Worm (Caenorhabditis elegans): ENCODE data around the gene srv-4.

The srv-4 gene

DNA sequence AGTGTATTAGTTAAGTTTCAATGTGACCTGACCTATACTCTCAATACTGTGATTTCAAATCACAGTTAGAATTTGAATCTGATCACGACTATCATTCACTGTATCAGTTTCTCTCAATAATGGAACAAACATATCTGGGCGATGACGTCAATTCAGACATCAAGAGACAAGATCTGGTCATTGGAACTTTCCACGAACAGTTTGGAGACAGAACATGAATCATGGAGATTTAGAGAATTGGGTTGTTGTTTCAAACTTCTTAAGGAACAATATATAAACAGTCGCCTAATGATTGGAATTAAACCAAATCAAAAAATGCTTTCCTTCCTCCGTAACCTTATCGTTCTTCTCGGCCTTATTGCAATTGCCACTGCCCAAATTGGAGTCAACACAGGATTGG is 2.9 kb upstream of the srv-4 start, which contains the start of gene F15E6.4:
TSS of gene F15E6.4 (plus strand) at position 301 of the 400 bp plus-strand sequence.
- TF ChIP-seq aly-2 (tag; optimal IDR thresholded peaks at IDR 0.05) (no peak), nhr-11 (tag; optimal IDR thresholded peaks at IDR 0.05) (no peak), sem-4 (tag; optimal IDR thresholded peaks at IDR 0.05) (no peak), ztf-11 (tag; optimal IDR thresholded peaks at IDR 0.05) (no peak), nhr-25 (tag; optimal IDR thresholded peaks at IDR 0.05) (no peak), crh-2 (tag; optimal IDR thresholded peaks at IDR 0.05) (no peak), nhr-77 (tag; optimal IDR thresholded peaks at IDR 0.05) (no peak), Y55F3AM.14 (GFP tag; optimal IDR thresholded peaks at IDR 0.05) (no peak), elt-3 (tag; optimal IDR thresholded peaks at IDR 0.05) (no peak)

DNA sequence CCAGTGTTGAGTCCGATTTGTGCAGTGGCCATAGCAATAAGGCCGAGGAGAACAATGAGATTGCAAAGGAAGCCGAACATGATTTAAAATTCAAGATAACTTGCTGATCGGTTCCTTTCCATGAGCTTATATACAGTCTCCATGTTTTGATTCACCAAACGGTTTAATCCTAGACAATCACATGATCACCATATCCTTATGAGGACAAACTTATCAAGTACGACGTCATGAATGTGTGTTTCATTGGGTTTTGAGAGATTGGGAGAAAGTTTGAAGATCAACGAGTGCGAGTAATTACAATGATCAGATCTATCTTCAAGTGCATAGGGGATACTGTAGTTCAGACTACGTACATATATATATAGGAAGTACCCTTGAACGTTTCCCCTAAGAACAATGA is 2.2 kb upstream of the srv-4 start, which contains the start of gene dct-7:
TSS of gene dct-7 (minus strand) at position 101 of the 400 bp plus-strand sequence.
- TF ChIP-seq sma-9 (GFP tag; optimal IDR thresholded peaks at IDR 0.05) (peak; percentile 23), sma-9 (tag; optimal IDR thresholded peaks at IDR 0.05) (no peak), mbf-1 (tag; optimal IDR thresholded peaks at IDR 0.05) (no peak), lsy-2 (tag; optimal IDR thresholded peaks at IDR 0.05) (no peak)

DNA sequence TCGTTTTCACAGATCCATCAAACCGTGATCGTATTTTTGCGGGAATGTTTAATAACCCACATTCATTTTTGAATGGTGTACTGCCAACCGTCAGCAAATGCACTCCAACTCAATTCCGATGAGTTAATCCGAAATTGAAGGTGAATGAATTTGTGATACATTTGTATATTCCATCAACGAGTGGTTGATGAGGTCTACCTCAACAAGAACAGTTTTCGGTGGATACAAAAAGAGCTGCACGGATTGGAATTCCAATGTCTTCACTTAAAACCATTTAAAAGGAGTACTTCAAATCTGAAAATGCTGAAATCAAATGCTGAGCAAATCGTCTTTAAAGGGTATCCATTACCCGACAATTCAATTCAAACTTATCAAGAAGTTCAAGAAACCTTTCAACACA is 1.0 kb upstream of the srv-4 start, which contains the start of gene F15E6.5:
TSS of gene F15E6.5 (plus strand) at position 301 of the 400 bp plus-strand sequence.
- TF ChIP-seq nhr-129 (tag; optimal IDR thresholded peaks at IDR 0.05) (no peak), unc-39 (tag; optimal IDR thresholded peaks at IDR 0.05) (no peak), ztf-11 (tag; optimal IDR thresholded peaks at IDR 0.05) (no peak), C34F6.9 (tag; optimal IDR thresholded peaks at IDR 0.05) (no peak), crh-2 (tag; optimal IDR thresholded peaks at IDR 0.05) (no peak)

DNA sequence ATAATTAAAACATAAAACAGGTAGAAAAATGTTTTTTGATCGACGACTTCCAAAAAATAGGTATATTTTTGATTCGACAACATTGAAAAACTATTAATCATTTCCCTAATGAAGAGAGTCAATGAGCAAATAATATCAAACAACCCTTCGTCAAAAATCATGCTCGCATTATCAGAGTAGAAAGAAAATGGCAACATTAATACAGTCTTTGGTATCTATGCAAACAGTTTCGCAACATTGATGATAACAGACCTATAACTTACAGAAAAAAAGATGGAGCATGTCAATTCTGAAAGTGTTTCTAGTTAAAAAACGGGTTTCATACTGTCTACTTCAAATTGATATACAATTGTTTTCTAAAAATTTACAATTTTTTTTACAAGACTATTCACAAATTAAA is 3.2 kb downstream of the srv-4 start:
- TF ChIP-seq nhr-237 (tag; optimal IDR thresholded peaks at IDR 0.05) (no peak), skn-1 (tag; optimal IDR thresholded peaks at IDR 0.05) (peak; percentile 8), sma-3 (GFP tag; optimal IDR thresholded peaks at IDR 0.05) (no peak), lin-11 (tag; optimal IDR thresholded peaks at IDR 0.05) (no peak), R02D3.7 (tag; optimal IDR thresholded peaks at IDR 0.05) (no peak), nhr-23 (tag; optimal IDR thresholded peaks at IDR 0.05) (no peak), nhr-12 (tag; optimal IDR thresholded peaks at IDR 0.05) (no peak), snpc-4 (tag; optimal IDR thresholded peaks at IDR 0.05) (no peak), ztf-11 (tag; optimal IDR thresholded peaks at IDR 0.05) (no peak), mdl-1 (tag; optimal IDR thresholded peaks at IDR 0.05) (no peak), unc-39 (tag; optimal IDR thresholded peaks at IDR 0.05) (no peak), blmp-1 (tag; optimal IDR thresholded peaks at IDR 0.05; ENCODE audit: insufficient read depth) (no peak), mab-5 (tag; optimal IDR thresholded peaks at IDR 0.05) (no peak), fos-1 (tag; optimal IDR thresholded peaks at IDR 0.05) (peak; percentile 89), F13H6.1 (tag; optimal IDR thresholded peaks at IDR 0.05) (no peak), gmeb-1 (tag; optimal IDR thresholded peaks at IDR 0.05) (peak; percentile 13), nhr-10 (tag; optimal IDR thresholded peaks at IDR 0.05) (no peak), ztf-4 (tag; optimal IDR thresholded peaks at IDR 0.05) (no peak), unc-62 (GFP tag; optimal IDR thresholded peaks at IDR 0.05) (no peak), dmd-4 (tag; optimal IDR thresholded peaks at IDR 0.05) (no peak), nhr-21 (tag; optimal IDR thresholded peaks at IDR 0.05) (no peak), ztf-1 (GFP tag; conservative IDR thresholded peaks at IDR 0.05) (no peak), elt-1 (tag; optimal IDR thresholded peaks at IDR 0.05) (no peak)

DNA sequence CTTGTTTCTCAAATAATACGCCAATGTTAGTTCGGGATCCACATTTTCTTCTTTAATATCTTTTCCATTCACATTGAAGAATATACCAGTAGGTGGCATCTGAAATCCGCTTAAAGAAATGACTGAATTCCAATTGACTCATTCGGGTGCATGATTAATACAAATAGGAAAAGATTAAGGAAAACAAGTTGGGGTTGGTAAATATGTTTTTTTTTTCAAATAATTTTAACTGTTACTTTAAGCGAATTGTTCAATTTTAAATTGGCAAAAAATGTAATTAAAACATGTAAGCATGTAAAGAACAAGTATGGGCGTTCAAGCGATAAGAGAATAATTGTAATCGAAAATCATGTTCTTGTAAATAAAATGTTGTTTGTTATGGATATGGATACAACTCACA is 4.2 kb downstream of the srv-4 start, which contains the start of gene F15E6.6:
TSS of gene F15E6.6 (minus strand) at position 101 of the 400 bp plus-strand sequence.
- TF ChIP-seq unc-55 (GFP tag; optimal IDR thresholded peaks at IDR 0.05) (no peak), fos-1 (tag; optimal IDR thresholded peaks at IDR 0.05) (no peak), mbf-1 (tag; optimal IDR thresholded peaks at IDR 0.05) (no peak), elt-1 (tag; optimal IDR thresholded peaks at IDR 0.05) (no peak), ZK546.5 (tag; optimal IDR thresholded peaks at IDR 0.05) (no peak), elt-3 (tag; optimal IDR thresholded peaks at IDR 0.05) (no peak), ama-1 (optimal IDR thresholded peaks at IDR 0.05) (no peak), nhr-21 (tag; optimal IDR thresholded peaks at IDR 0.05) (no peak), mdl-1 (tag; optimal IDR thresholded peaks at IDR 0.05) (no peak)
